Worm (Caenorhabditis elegans) whole organism, mixed stage, embryonic: ENCODE measurements around the gene C33H5.1.
A peak's percentile ranks its signal among the peaks of the same experiment; 100 is the strongest.

ENCODE experiments used
- M03D4.4 ChIP-seq: sonication (generic microtip); optimal IDR thresholded peaks from 2 replicates; lab custom pipeline; 2017; ENCODE audit warnings: mild to moderate bottlenecking, missing genetic modification characterization, missing compliant biosample characterization
- bed-3 ChIP-seq: fragments of 200-800 bp; sonication (Bioruptor generic); optimal IDR thresholded peaks from 3 replicates; lab custom pipeline; 2018; ENCODE audit warnings: mild to moderate bottlenecking, missing genetic modification characterization, moderate library complexity, missing compliant biosample characterization
- blmp-1 ChIP-seq: fragments of 150-350 bp; optimal IDR thresholded peaks from 2 replicates; lab custom pipeline; 2014; ENCODE audit warnings: missing biosample characterization, missing genetic modification characterization
- ceh-39 ChIP-seq: fragments of 150-350 bp; optimal IDR thresholded peaks from 2 replicates; lab custom pipeline; 2014; ENCODE audit warnings: missing biosample characterization, missing genetic modification characterization
- ceh-43 ChIP-seq: fragments of 200-800 bp; sonication (Bioruptor generic); optimal IDR thresholded peaks from 2 replicates; lab custom pipeline; 2018; ENCODE audit warnings: mild to moderate bottlenecking, missing genetic modification characterization, moderate library complexity, missing compliant biosample characterization
- ceh-83 ChIP-seq: fragments of 200-800 bp; sonication (Bioruptor generic); optimal IDR thresholded peaks from 2 replicates; lab custom pipeline; 2018; ENCODE audit warnings: mild to moderate bottlenecking, missing genetic modification characterization, missing compliant biosample characterization
- ces-1 ChIP-seq: fragments of 150-350 bp; optimal IDR thresholded peaks from 2 replicates; lab custom pipeline; 2014; ENCODE audit warnings: missing biosample characterization, missing genetic modification reagents, missing genetic modification characterization
- cnd-1 ChIP-seq: fragments of 200-800 bp; sonication (Bioruptor generic); optimal IDR thresholded peaks from 2 replicates; lab custom pipeline; 2018; ENCODE audit warnings: mild to moderate bottlenecking, missing genetic modification characterization, missing compliant biosample characterization
- drap-1 ChIP-seq: fragments of 200-800 bp; sonication (Bioruptor generic); optimal IDR thresholded peaks from 3 replicates; lab custom pipeline; 2018; ENCODE audit warnings: mild to moderate bottlenecking, missing genetic modification characterization, missing compliant biosample characterization
- elt-1 ChIP-seq: sonication (generic microtip); optimal IDR thresholded peaks from 2 replicates; lab custom pipeline; 2017; ENCODE audit warnings: missing genetic modification characterization, mild to moderate bottlenecking, missing compliant biosample characterization, antibody characterized with exemption, moderate library complexity, borderline replicate concordance; ENCODE audit not compliant: insufficient read depth
- elt-3 ChIP-seq: fragments of 150-350 bp; optimal IDR thresholded peaks from 2 replicates; lab custom pipeline; 2014; ENCODE audit warnings: missing biosample characterization, missing genetic modification characterization
- flh-1 ChIP-seq: fragments of 200-800 bp; sonication (Bioruptor generic); optimal IDR thresholded peaks from 2 replicates; lab custom pipeline; 2018; ENCODE audit warnings: mild to moderate bottlenecking, missing genetic modification characterization, moderate library complexity, missing compliant biosample characterization
- ham-2 ChIP-seq: fragments of 200-800 bp; sonication (Bioruptor generic); optimal IDR thresholded peaks from 2 replicates; lab custom pipeline; 2018; ENCODE audit warnings: mild to moderate bottlenecking, missing genetic modification characterization, missing compliant biosample characterization
- hlh-1 ChIP-seq: fragments of 150-350 bp; optimal IDR thresholded peaks from 2 replicates; lab custom pipeline; 2014; ENCODE audit warnings: missing biosample characterization, missing genetic modification reagents, missing genetic modification characterization
- lin-13 ChIP-seq: fragments of 150-350 bp; optimal IDR thresholded peaks from 2 replicates; lab custom pipeline; 2014; ENCODE audit warnings: missing biosample characterization, missing genetic modification characterization
- lin-32 ChIP-seq: fragments of 200-800 bp; sonication (Bioruptor generic); optimal IDR thresholded peaks from 2 replicates; lab custom pipeline; 2018; ENCODE audit warnings: mild to moderate bottlenecking, missing genetic modification characterization, missing compliant biosample characterization
- lsy-2 ChIP-seq: fragments of 150-350 bp; optimal IDR thresholded peaks from 2 replicates; lab custom pipeline; 2014; ENCODE audit warnings: missing biosample characterization, missing genetic modification characterization
- mab-5 ChIP-seq: fragments of 150-350 bp; optimal IDR thresholded peaks from 2 replicates; lab custom pipeline; 2014; ENCODE audit warnings: missing biosample characterization, missing genetic modification characterization
- mep-1 ChIP-seq: fragments of 150-350 bp; optimal IDR thresholded peaks from 2 replicates; lab custom pipeline; 2017; ENCODE audit warnings: missing biosample characterization, missing genetic modification reagents, missing genetic modification characterization, inconsistent platforms
- mls-2 ChIP-seq: sonication (generic microtip); optimal IDR thresholded peaks from 2 replicates; lab custom pipeline; 2016; ENCODE audit warnings: mild to moderate bottlenecking, missing genetic modification characterization, moderate library complexity, missing compliant biosample characterization
- nhr-12 ChIP-seq: fragments of 150-350 bp; optimal IDR thresholded peaks from 2 replicates; lab custom pipeline; 2014; ENCODE audit warnings: missing biosample characterization, missing genetic modification characterization
- nhr-2 ChIP-seq: fragments of 150-350 bp; optimal IDR thresholded peaks from 2 replicates; lab custom pipeline; 2014; ENCODE audit warnings: missing biosample characterization, missing genetic modification characterization
- nhr-237 ChIP-seq: fragments of 150-350 bp; optimal IDR thresholded peaks from 2 replicates; lab custom pipeline; 2014; ENCODE audit warnings: missing biosample characterization, missing genetic modification characterization
- nhr-28 ChIP-seq: fragments of 150-350 bp; optimal IDR thresholded peaks from 2 replicates; lab custom pipeline; 2014; ENCODE audit warnings: missing biosample characterization, missing genetic modification characterization
- nhr-76 ChIP-seq: sonication (generic microtip); optimal IDR thresholded peaks from 2 replicates; lab custom pipeline; 2017; ENCODE audit warnings: missing biosample characterization, missing genetic modification characterization
- pha-4 ChIP-seq: fragments of 150-350 bp; optimal IDR thresholded peaks from 2 replicates; lab custom pipeline; 2018; ENCODE audit warnings: missing biosample characterization, missing genetic modification reagents, missing genetic modification characterization
- sem-2 ChIP-seq: fragments of 200-800 bp; sonication (Bioruptor generic); optimal IDR thresholded peaks from 2 replicates; lab custom pipeline; 2018; ENCODE audit warnings: mild to moderate bottlenecking, missing genetic modification characterization, missing compliant biosample characterization
- snpc-4 ChIP-seq: fragments of 150-350 bp; optimal IDR thresholded peaks from 2 replicates; lab custom pipeline; 2014; ENCODE audit warnings: missing biosample characterization, missing genetic modification characterization
- sptf-1 ChIP-seq: sonication (generic microtip); optimal IDR thresholded peaks from 2 replicates; lab custom pipeline; 2017; ENCODE audit warnings: mild to moderate bottlenecking, missing genetic modification characterization, moderate library complexity, missing compliant biosample characterization
- tbx-8 ChIP-seq: fragments of 200-800 bp; sonication (Bioruptor generic); optimal IDR thresholded peaks from 2 replicates; lab custom pipeline; 2018; ENCODE audit warnings: mild to moderate bottlenecking, missing genetic modification characterization, moderate library complexity, missing compliant biosample characterization
- unc-120 ChIP-seq: sonication (generic microtip); optimal IDR thresholded peaks from 2 replicates; lab custom pipeline; 2017; ENCODE audit warnings: missing genetic modification characterization, missing compliant biosample characterization; ENCODE audit not compliant: poor library complexity, severe bottlenecking
- unc-39 ChIP-seq: fragments of 150-350 bp; optimal IDR thresholded peaks from 2 replicates; lab custom pipeline; 2014; ENCODE audit warnings: missing biosample characterization, missing genetic modification characterization
- unc-62 ChIP-seq: fragments of 150-350 bp; optimal IDR thresholded peaks from 2 replicates; lab custom pipeline; 2014; ENCODE audit warnings: missing biosample characterization, missing genetic modification reagents, missing genetic modification characterization
- zip-8 ChIP-seq: fragments of 150-350 bp; optimal IDR thresholded peaks from 2 replicates; lab custom pipeline; 2014; ENCODE audit warnings: missing biosample characterization, missing genetic modification characterization
- ztf-11 ChIP-seq: fragments of 150-350 bp; optimal IDR thresholded peaks from 2 replicates; lab custom pipeline; 2014; ENCODE audit warnings: missing biosample characterization, missing genetic modification characterization

The C33H5.1 gene

DNA sequence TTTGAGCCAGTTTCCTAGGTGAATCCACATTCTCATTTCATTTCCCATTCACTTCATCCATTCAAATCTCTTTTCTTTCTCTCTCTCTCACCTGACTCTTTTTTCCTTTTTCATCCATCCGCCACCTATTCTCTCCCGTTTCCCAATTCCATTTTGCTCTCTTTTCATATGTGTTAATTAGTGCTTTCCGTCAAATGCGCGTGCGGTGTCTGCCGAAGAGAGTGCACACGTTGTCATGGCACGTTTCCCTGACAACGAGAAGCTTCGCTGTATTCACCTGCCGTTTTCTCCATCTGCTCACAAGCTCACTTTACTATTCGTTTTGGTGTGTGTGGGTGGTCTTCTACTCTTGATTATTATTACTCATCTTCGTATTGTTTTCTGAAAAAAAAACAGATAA lies 31.2 kb downstream of the C33H5.1 start:
- TF ChIP-seq bed-3: no peak
- TF ChIP-seq mls-2 (tag; lab: Kevin White, UChicago): peak; percentile 25
- TF ChIP-seq, all 35 proteins: peak for 1

DNA sequence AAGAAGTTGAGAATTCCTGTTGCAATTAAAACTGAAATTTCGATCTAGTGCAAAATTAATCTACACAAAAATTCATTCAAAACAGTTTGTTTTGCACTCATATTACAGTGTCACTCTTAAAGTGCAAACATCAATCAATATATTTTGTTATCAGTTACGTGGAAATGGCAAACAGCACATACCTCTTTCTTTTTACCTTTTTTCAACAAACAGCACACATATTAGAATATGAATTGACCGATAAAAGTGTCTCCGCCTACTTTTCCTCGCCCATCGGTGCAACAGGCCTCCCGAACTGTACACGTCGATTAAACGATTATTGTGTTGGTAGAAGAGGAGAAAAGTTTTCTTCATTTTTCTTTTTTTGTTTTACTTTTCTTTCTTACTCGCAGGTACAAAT lies 32.5 kb downstream of the C33H5.1 start:
- no peak for TF ChIP-seq bed-3
- no peak for TF ChIP-seq nhr-2
- no peak for TF ChIP-seq flh-1
- TF ChIP-seq, all 35 proteins: peak for 0

DNA sequence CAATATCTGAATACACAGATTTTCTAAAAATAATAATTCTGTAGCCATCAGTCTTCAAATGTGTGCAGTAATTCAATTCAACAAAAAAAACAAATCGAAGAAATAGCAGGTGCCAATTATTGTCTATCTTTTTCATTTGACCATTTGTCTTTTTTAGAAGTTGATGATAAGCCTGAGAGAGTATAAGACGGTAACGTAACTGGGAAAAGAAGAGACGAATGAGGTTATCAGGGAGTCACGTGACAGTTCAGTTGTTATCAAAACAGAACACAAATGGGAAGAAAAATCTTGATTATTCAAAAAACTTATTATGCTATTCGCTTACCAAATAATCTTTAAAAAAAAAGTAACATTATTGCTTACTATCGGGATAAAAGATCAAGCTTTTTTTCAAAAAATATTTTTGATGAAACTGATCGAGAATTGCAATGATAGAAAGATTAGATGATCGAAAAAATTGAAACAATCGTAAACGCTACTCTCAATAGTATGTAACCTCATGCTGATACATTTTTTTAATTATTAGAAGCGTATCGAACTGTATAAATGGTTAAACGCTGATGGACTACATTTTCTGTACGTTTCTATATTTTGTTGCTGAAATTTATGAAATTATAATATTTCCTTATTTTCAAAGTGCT lies 35.7 kb downstream of the C33H5.1 start:
- TF ChIP-seq nhr-12 (tag; lab: Kevin White, UChicago) (no peak), unc-62 (GFP tag; lab: Kevin White, UChicago) (no peak), nhr-237 (no peak), mep-1 (tag; lab: Kevin White, UChicago) (no peak), zip-8 (tag; lab: Kevin White, UChicago) (no peak), snpc-4 (tag; lab: Kevin White, UChicago) (no peak), drap-1 (GFP tag; lab: Kevin White, UChicago) (no peak), lin-13 (tag; lab: Kevin White, UChicago) (no peak), M03D4.4 (tag; lab: Kevin White, UChicago) (no peak)

ce11 chrIV:7845585-7845984 lies 36.9 kb downstream of the C33H5.1 start:
- TF ChIP-seq flh-1 (no peak), ztf-11 (tag; lab: Kevin White, UChicago) (peak; percentile 67), bed-3 (no peak), ceh-43 (GFP tag; lab: Kevin White, UChicago) (peak; percentile 18), nhr-237 (no peak), M03D4.4 (tag; lab: Kevin White, UChicago) (peak; percentile 41), sptf-1 (tag; lab: Kevin White, UChicago) (peak; percentile 84), drap-1 (GFP tag; lab: Kevin White, UChicago) (peak; percentile 76), elt-3 (tag; lab: Kevin White, UChicago) (no peak), unc-39 (no peak), zip-8 (tag; lab: Kevin White, UChicago) (no peak), ceh-83 (GFP tag; lab: Kevin White, UChicago) (no peak), ces-1 (GFP tag; lab: Kevin White, UChicago) (peak; percentile 55), nhr-12 (tag; lab: Kevin White, UChicago) (no peak), mep-1 (tag; lab: Kevin White, UChicago) (peak; percentile 68), ham-2 (GFP tag; lab: Kevin White, UChicago) (peak; percentile 43), nhr-76 (tag; lab: Kevin White, UChicago) (no peak), cnd-1 (tag; lab: Kevin White, UChicago) (peak; percentile 46), nhr-28 (tag; lab: Kevin White, UChicago) (no peak), elt-1 (tag; lab: Kevin White, UChicago) (no peak), unc-120 (tag; lab: Kevin White, UChicago) (peak; percentile 75), ceh-39 (no peak), lsy-2 (peak; percentile 39), hlh-1 (peak; percentile 55), snpc-4 (tag; lab: Kevin White, UChicago) (no peak), lin-13 (tag; lab: Kevin White, UChicago) (no peak), sem-2 (GFP tag; lab: Kevin White, UChicago) (no peak), mls-2 (tag; lab: Kevin White, UChicago) (peak; percentile 83), pha-4 (peak; percentile 59), nhr-2 (peak; percentile 13), lin-32 (GFP tag; lab: Kevin White, UChicago) (no peak), tbx-8 (GFP tag; lab: Kevin White, UChicago) (no peak), unc-62 (GFP tag; lab: Kevin White, UChicago) (peak; percentile 52), blmp-1 (tag; lab: Kevin White, UChicago) (no peak), mab-5 (tag; lab: Kevin White, UChicago) (no peak)
- TF ChIP-seq, all 35 proteins: peak for 16
